Worm (Caenorhabditis elegans) whole organism, L3 larva: ENCODE results near the gene C49F8.3.

Experiments used
- egl-27 ChIP-seq: sonication (generic microtip); optimal IDR thresholded peaks from 4 replicates; lab custom pipeline; 2017; ENCODE audit warnings: missing biosample characterization, missing genetic modification reagents, missing genetic modification characterization
- unc-39 ChIP-seq: sonication (generic microtip); optimal IDR thresholded peaks from 4 replicates; lab custom pipeline; 2017; ENCODE audit warnings: missing biosample characterization, missing genetic modification characterization
- ztf-4 ChIP-seq: fragments of 150-350 bp; optimal IDR thresholded peaks from 2 replicates; lab custom pipeline; 2014; ENCODE audit warnings: missing biosample characterization, missing genetic modification characterization

ce11 chrX:13379072-13379471 lies 8.3 kb downstream of the C49F8.3 start:
- TF ChIP-seq unc-39, result no peak
- TF ChIP-seq egl-27 (tag; lab: Kevin White, UChicago), result no peak
- TF ChIP-seq ztf-4 (tag; lab: Kevin White, UChicago), result no peak
